Worm (Caenorhabditis elegans): ENCODE results near the gene arx-4.

arx-4 gene

ce11 chrIII:910540-911311, 48.6 kb downstream of the arx-4 start, which contains the start of the genes F23H11.5 and bra-2 (continued):
- TF ChIP-seq nhr-71 (tag; optimal IDR thresholded peaks at IDR 0.05) (peak; percentile 34), nhr-76 (tag; optimal IDR thresholded peaks at IDR 0.05) (no peak), nhr-11 (tag; optimal IDR thresholded peaks at IDR 0.05) (no peak), C04F5.9 (tag; optimal IDR thresholded peaks at IDR 0.05) (no peak), xbp-1 (tag; optimal IDR thresholded peaks at IDR 0.05) (no peak), aha-1 (tag; optimal IDR thresholded peaks at IDR 0.05) (no peak), nhr-20 (tag; optimal IDR thresholded peaks at IDR 0.05) (peak; percentile 1), fkh-4 (tag; optimal IDR thresholded peaks at IDR 0.05; ENCODE audit: borderline replicate concordance) (no peak), tbx-2 (tag; optimal IDR thresholded peaks at IDR 0.05) (no peak), rnt-1 (tag; optimal IDR thresholded peaks at IDR 0.05) (no peak), unc-98 (GFP tag; IDR thresholded peaks at IDR 0.05) (no peak), swsn-7 (tag; optimal IDR thresholded peaks at IDR 0.05) (peak; percentile 5), nhr-12 (tag; optimal IDR thresholded peaks at IDR 0.05) (no peak), lsy-2 (tag; optimal IDR thresholded peaks at IDR 0.05) (peak; percentile 50 to 82), Y116A8C.19 (tag; optimal IDR thresholded peaks at IDR 0.05; ENCODE audit: borderline replicate concordance) (no peak), snu-23 (GFP tag; optimal IDR thresholded peaks at IDR 0.05) (peak; percentile 44), unc-86 (tag; optimal IDR thresholded peaks at IDR 0.05) (no peak)
